Fruit fly (Drosophila melanogaster) whole organism, embryonic: ENCODE data around the gene CG15343.

ENCODE experiments used
- Atf6 ChIP-seq: fragments of 200-800 bp; sonication (Bioruptor generic); IDR thresholded peaks from 2 replicates; pipeline ENCODE4 v1.3.6; 2022; ENCODE audit warnings: missing biosample characterization, missing genetic modification characterization
- Bdp1 ChIP-seq: fragments of 200-800 bp; sonication (Bioruptor generic); optimal IDR thresholded peaks from 3 replicates; lab custom pipeline; 2016; ENCODE audit warnings: missing biosample characterization, missing genetic modification characterization
- C15 ChIP-seq: fragments of 200-800 bp; sonication (Bioruptor generic); IDR thresholded peaks from 3 replicates; pipeline ENCODE4 v1.3.6; 2022; ENCODE audit warnings: missing biosample characterization, missing genetic modification characterization
- CG11247 ChIP-seq: fragments of 200-800 bp; sonication (Bioruptor generic); IDR thresholded peaks from 2 replicates; pipeline ENCODE4 v1.3.6; 2022; ENCODE audit warnings: missing biosample characterization, missing genetic modification characterization
- CG11398 ChIP-seq: fragments of 200-800 bp; sonication (Bioruptor generic); optimal IDR thresholded peaks from 2 replicates; lab custom pipeline; 2016; ENCODE audit warnings: missing biosample characterization, missing genetic modification characterization
- CG11695 ChIP-seq: fragments of 200-800 bp; sonication (Bioruptor generic); IDR thresholded peaks from 3 replicates; pipeline ENCODE4 v1.3.6; 2022; ENCODE audit warnings: missing biosample characterization, missing genetic modification characterization
- CG12391 ChIP-seq: fragments of 200-800 bp; sonication (Bioruptor generic); optimal IDR thresholded peaks from 3 replicates; lab custom pipeline; 2018; ENCODE audit warnings: missing biosample characterization, mild to moderate bottlenecking, missing genetic modification characterization, moderate library complexity
- CG1529 ChIP-seq: fragments of 200-800 bp; sonication (Bioruptor generic); optimal IDR thresholded peaks from 3 replicates; lab custom pipeline; 2018; ENCODE audit warnings: missing biosample characterization, missing genetic modification characterization
- CG17359 ChIP-seq: fragments of 200-800 bp; sonication (Bioruptor generic); optimal IDR thresholded peaks from 3 replicates; lab custom pipeline; 2018; ENCODE audit warnings: missing biosample characterization, mild to moderate bottlenecking, missing genetic modification characterization, moderate library complexity
- CG1832 ChIP-seq: fragments of 200-800 bp; sonication (Bioruptor generic); optimal IDR thresholded peaks from 2 replicates; lab custom pipeline; 2017; ENCODE audit warnings: missing biosample characterization, mild to moderate bottlenecking, missing genetic modification characterization, inconsistent platforms
- CG30020 ChIP-seq: fragments of 200-800 bp; optimal IDR thresholded peaks from 2 replicates; lab custom pipeline; 2019; ENCODE audit warnings: missing biosample characterization, mild to moderate bottlenecking, missing genetic modification characterization, moderate library complexity
- CG32772 ChIP-seq: fragments of 200-800 bp; sonication (Bioruptor generic); IDR thresholded peaks from 2 replicates; pipeline ENCODE4 v1.3.6; 2022; ENCODE audit warnings: missing biosample characterization, missing genetic modification characterization
- CG33557 ChIP-seq: fragments of 200-800 bp; sonication (Bioruptor generic); optimal IDR thresholded peaks from 2 replicates; lab custom pipeline; 2019; ENCODE audit warnings: missing biosample characterization, mild to moderate bottlenecking, missing genetic modification characterization, moderate library complexity
- CG43689 ChIP-seq: fragments of 200-800 bp; sonication (Bioruptor generic); IDR thresholded peaks from 2 replicates; pipeline ENCODE4 v1.3.6; 2022; ENCODE audit warnings: missing biosample characterization, missing genetic modification characterization
- CG4404 ChIP-seq: fragments of 200-800 bp; sonication (Bioruptor generic); IDR thresholded peaks from 2 replicates; pipeline ENCODE4 v1.3.6; 2022; ENCODE audit warnings: missing biosample characterization, missing genetic modification characterization
- CG5953 ChIP-seq: fragments of 200-800 bp; sonication (Bioruptor generic); IDR thresholded peaks from 2 replicates; pipeline ENCODE4 v1.3.6; 2022; ENCODE audit warnings: missing biosample characterization, missing genetic modification characterization
- CG6175 ChIP-seq: fragments of 200-800 bp; sonication (Bioruptor generic); IDR thresholded peaks from 3 replicates; pipeline ENCODE4 v1.3.6; 2022; ENCODE audit warnings: missing biosample characterization, missing genetic modification characterization
- CG6272 ChIP-seq: fragments of 200-800 bp; sonication (Bioruptor generic); IDR thresholded peaks from 2 replicates; pipeline ENCODE4 v1.3.6; 2022; ENCODE audit warnings: missing biosample characterization, missing genetic modification characterization
- CG8290 ChIP-seq, 3 experiments: fragments of 200-800 bp; sonication (Bioruptor generic); optimal IDR thresholded peaks; 2 replicates each; lab custom pipeline; 2016 to 2019; ENCODE audit warnings: missing biosample characterization in 3 of 3, missing genetic modification characterization in 3 of 3, mild to moderate bottlenecking in 2 of 3, moderate library complexity in 1 of 3
- CG8924 ChIP-seq: fragments of 200-800 bp; optimal IDR thresholded peaks from 3 replicates; lab custom pipeline; 2019; ENCODE audit warnings: missing biosample characterization, mild to moderate bottlenecking, missing genetic modification characterization, moderate library complexity
- CG9609 ChIP-seq: fragments of 200-800 bp; sonication (Bioruptor generic); optimal IDR thresholded peaks from 3 replicates; lab custom pipeline; 2016; ENCODE audit warnings: missing biosample characterization, missing genetic modification characterization
- Dbx ChIP-seq: fragments of 200-800 bp; sonication (Bioruptor generic); IDR thresholded peaks from 3 replicates; pipeline ENCODE4 v1.3.6; 2022; ENCODE audit warnings: missing biosample characterization, missing genetic modification characterization
- Dref ChIP-seq: fragments of 200-800 bp; sonication (Bioruptor generic); IDR thresholded peaks from 2 replicates; pipeline ENCODE4 v1.3.6; 2022; ENCODE audit warnings: missing biosample characterization, missing genetic modification characterization
- E2f2 ChIP-seq: fragments of 200-800 bp; sonication (Bioruptor generic); IDR thresholded peaks from 2 replicates; pipeline ENCODE4 v1.3.6; 2022; ENCODE audit warnings: missing biosample characterization, missing genetic modification characterization
- H15 ChIP-seq: fragments of 200-800 bp; sonication (Bioruptor generic); IDR thresholded peaks from 3 replicates; pipeline ENCODE4 v1.3.6; 2022; ENCODE audit warnings: missing biosample characterization, missing genetic modification characterization
- HLH4C ChIP-seq: fragments of 200-800 bp; sonication (Bioruptor generic); IDR thresholded peaks from 3 replicates; pipeline ENCODE4 v1.3.6; 2022; ENCODE audit warnings: missing biosample characterization, missing genetic modification characterization; ENCODE audit not compliant: partially characterized antibody
- HmgD ChIP-seq: fragments of 200-800 bp; sonication (Bioruptor generic); optimal IDR thresholded peaks from 3 replicates; lab custom pipeline; 2016; ENCODE audit warnings: missing biosample characterization, missing genetic modification characterization
- Jarid2 ChIP-seq: fragments of 200-800 bp; sonication (Bioruptor generic); optimal IDR thresholded peaks from 3 replicates; lab custom pipeline; 2017; ENCODE audit warnings: mild to moderate bottlenecking, missing biosample characterization, missing genetic modification reagents, missing genetic modification characterization
- Kr ChIP-seq: fragments of 200-800 bp; sonication (Bioruptor generic); optimal IDR thresholded peaks from 2 replicates; lab custom pipeline; 2017; ENCODE audit warnings: missing biosample characterization, mild to moderate bottlenecking, missing genetic modification characterization
- NC2α ChIP-seq: fragments of 200-800 bp; sonication (Bioruptor generic); optimal IDR thresholded peaks from 2 replicates; lab custom pipeline; 2016; ENCODE audit warnings: missing biosample characterization, missing genetic modification characterization
- Nf-YB ChIP-seq: fragments of 200-800 bp; sonication (Bioruptor generic); optimal IDR thresholded peaks from 3 replicates; lab custom pipeline; 2019; ENCODE audit warnings: missing biosample characterization, mild to moderate bottlenecking, missing genetic modification characterization, moderate library complexity
- Spps ChIP-seq: fragments of 200-800 bp; sonication (Bioruptor generic); optimal IDR thresholded peaks from 2 replicates; lab custom pipeline; 2018; ENCODE audit warnings: missing biosample characterization, mild to moderate bottlenecking, missing genetic modification characterization
- ab ChIP-seq: fragments of 200-800 bp; sonication (Bioruptor generic); optimal IDR thresholded peaks from 2 replicates; lab custom pipeline; 2016; ENCODE audit warnings: missing biosample characterization, missing genetic modification characterization
- al ChIP-seq: fragments of 200-800 bp; sonication (Bioruptor generic); IDR thresholded peaks from 2 replicates; pipeline ENCODE4 v1.3.6; 2022; ENCODE audit warnings: missing biosample characterization, missing genetic modification characterization
- bbx ChIP-seq: fragments of 200-800 bp; sonication (Bioruptor generic); IDR thresholded peaks from 2 replicates; pipeline ENCODE4 v1.3.6; 2022; ENCODE audit warnings: missing biosample characterization, missing genetic modification characterization; ENCODE audit not compliant: partially characterized antibody
- cas ChIP-seq: fragments of 200-800 bp; sonication (Bioruptor generic); IDR thresholded peaks from 2 replicates; pipeline ENCODE4 v1.3.6; 2022; ENCODE audit warnings: missing biosample characterization, missing genetic modification characterization
- cwo ChIP-seq: fragments of 200-800 bp; sonication (Bioruptor generic); optimal IDR thresholded peaks from 3 replicates; lab custom pipeline; 2017; ENCODE audit warnings: missing biosample characterization, missing genetic modification characterization, mild to moderate bottlenecking, moderate library complexity, missing genetic modification reagents
- inv ChIP-seq: fragments of 200-800 bp; sonication (Bioruptor generic); IDR thresholded peaks from 2 replicates; pipeline ENCODE4 v1.3.6; 2022; ENCODE audit warnings: missing biosample characterization, missing genetic modification characterization; ENCODE audit not compliant: partially characterized antibody
- jing ChIP-seq: fragments of 200-800 bp; sonication (Bioruptor generic); optimal IDR thresholded peaks from 2 replicates; lab custom pipeline; 2018; ENCODE audit warnings: missing biosample characterization, mild to moderate bottlenecking, missing genetic modification characterization
- kay ChIP-seq: fragments of 200-800 bp; sonication (Bioruptor generic); optimal IDR thresholded peaks from 2 replicates; lab custom pipeline; 2016; ENCODE audit warnings: missing biosample characterization, missing genetic modification characterization
- lmd ChIP-seq: fragments of 200-800 bp; sonication (Bioruptor generic); IDR thresholded peaks from 2 replicates; pipeline ENCODE4 v1.3.6; 2022; ENCODE audit warnings: missing biosample characterization, missing genetic modification characterization
- nmo ChIP-seq: fragments of 200-800 bp; sonication (Bioruptor generic); optimal IDR thresholded peaks from 2 replicates; lab custom pipeline; 2018; ENCODE audit warnings: missing biosample characterization, mild to moderate bottlenecking, missing genetic modification characterization, moderate library complexity
- onecut ChIP-seq: fragments of 200-800 bp; sonication (Bioruptor generic); IDR thresholded peaks from 2 replicates; pipeline ENCODE4 v1.3.6; 2022; ENCODE audit warnings: missing biosample characterization, missing genetic modification characterization
- prd ChIP-seq, 3 experiments: fragments of >200 bp in 2 of 3; fragments of 200-800 bp in 1 of 3; sonication (Bioruptor generic) in 1 of 3; optimal IDR thresholded peaks in 2 of 3; IDR thresholded peaks in 1 of 3; 2 replicates in 2 of 3; 3 replicates in 1 of 3; pipeline versions ENCODE4 v1.3.6 to Lab custom; 2017 to 2022; ENCODE audit warnings: missing biosample characterization in 1 of 3, missing genetic modification characterization in 1 of 3
- run ChIP-seq: fragments of 200-800 bp; sonication (Bioruptor generic); optimal IDR thresholded peaks from 3 replicates; lab custom pipeline; 2018; ENCODE audit warnings: missing biosample characterization, mild to moderate bottlenecking, missing genetic modification characterization
- salm ChIP-seq: fragments of 200-800 bp; sonication (Bioruptor generic); optimal IDR thresholded peaks from 2 replicates; lab custom pipeline; 2018; ENCODE audit warnings: missing biosample characterization, mild to moderate bottlenecking, missing genetic modification characterization
- sr ChIP-seq: fragments of 200-800 bp; sonication (Bioruptor generic); IDR thresholded peaks from 3 replicates; pipeline ENCODE4 v1.3.6; 2022; ENCODE audit warnings: missing biosample characterization, missing genetic modification characterization
- vvl ChIP-seq: fragments of 200-800 bp; sonication (Bioruptor generic); IDR thresholded peaks from 2 replicates; pipeline ENCODE4 v1.3.6; 2022; ENCODE audit warnings: missing biosample characterization, missing genetic modification characterization
- zen ChIP-seq: fragments of 200-800 bp; sonication (Bioruptor generic); optimal IDR thresholded peaks from 3 replicates; lab custom pipeline; 2018; ENCODE audit warnings: missing biosample characterization, mild to moderate bottlenecking, missing genetic modification characterization, moderate library complexity

CG15343 gene

dm6 chrX:8229918-8230699 is 43.5 kb downstream of the CG15343 start (continued):
- TF ChIP-seq cwo (GFP tag; lab: Kevin White, UChicago) (peak; percentile 10), zen (tag; lab: Kevin White, UChicago) (peak; percentile 4), Jarid2 (GFP tag; lab: Kevin White, UChicago) (peak; percentile 32), CG11695 (GFP tag; lab: Robert Waterston, UW) (0 out of 3 replicates have a peak, but pooled peaks have one; percentile 34), Nf-YB (GFP tag; lab: Kevin White, UChicago) (peak; percentile 15), nmo (GFP tag; lab: Kevin White, UChicago) (no peak), CG4404 (GFP tag; lab: Robert Waterston, UW) (no peak), al (GFP tag; lab: Robert Waterston, UW) (no peak), Spps (tag; lab: Kevin White, UChicago) (peak; percentile 39), CG1832 (GFP tag; lab: Kevin White, UChicago) (peak; percentile 71), C15 (no peak), CG17359 (tag; lab: Kevin White, UChicago) (peak; percentile 52), lmd (GFP tag; lab: Robert Waterston, UW) (no peak), Kr (GFP tag; lab: Kevin White, UChicago) (peak; percentile 74), cas (GFP tag; lab: Robert Waterston, UW) (no peak), run (tag; lab: Kevin White, UChicago) (peak; percentile 23), CG5953 (GFP tag; lab: Robert Waterston, UW) (no peak), bbx (GFP tag; lab: Robert Waterston, UW) (no peak), CG32772 (GFP tag; lab: Robert Waterston, UW) (no peak), jing (GFP tag; lab: Kevin White, UChicago) (no peak), CG8924 (tag; lab: Kevin White, UChicago) (peak; percentile 21), HmgD (GFP tag; lab: Kevin White, UChicago) (peak; percentile 13), sr (GFP tag; lab: Robert Waterston, UW) (no peak), CG6272 (GFP tag; lab: Robert Waterston, UW) (no peak), CG33557 (GFP tag; lab: Kevin White, UChicago) (peak; percentile 68), CG9609 (GFP tag; lab: Kevin White, UChicago) (peak; percentile 21), salm (peak; percentile 53), CG11247 (GFP tag; lab: Robert Waterston, UW) (no peak), CG11398 (GFP tag; lab: Kevin White, UChicago) (peak; percentile 75), onecut (GFP tag; lab: Robert Waterston, UW) (peak; percentile 67), HLH4C (GFP tag; lab: Robert Waterston, UW) (no peak), CG6175 (no peak), ab (GFP tag; lab: Kevin White, UChicago) (no peak), kay (peak; percentile 33), CG30020 (no peak), prd (optimal IDR thresholded peaks at IDR 0.05; lab: Kevin White, UChicago) (no peak), prd (GFP tag; IDR thresholded peaks at IDR 0.05; lab: Robert Waterston, UW) (0 out of 3 replicates have a peak, but pooled peaks have one; percentile 20), CG1529 (GFP tag; lab: Kevin White, UChicago) (peak; percentile 45), CG43689 (GFP tag; lab: Robert Waterston, UW) (no peak), Dbx (no peak), Dref (no peak), vvl (GFP tag; lab: Robert Waterston, UW) (peak; percentile 31; the same call in 1 of the 2 replicates), CG12391 (tag; lab: Kevin White, UChicago) (peak; percentile 16), Atf6 (peak; percentile 24; the same call in 1 of the 2 replicates), inv (no peak), E2f2 (GFP tag; lab: Robert Waterston, UW) (peak; percentile 17; the same call in 1 of the 2 replicates), NC2α (GFP tag; lab: Kevin White, UChicago) (peak; percentile 30), CG8290 (GFP tag; optimal IDR thresholded peaks at IDR 0.05; lab: Kevin White, UChicago) (peak; percentile 31), CG8290 (tag; optimal IDR thresholded peaks at IDR 0.05; lab: Kevin White, UChicago) (peak; percentile 53 to 65), Bdp1 (GFP tag; lab: Kevin White, UChicago) (peak; percentile 33), H15 (GFP tag; lab: Robert Waterston, UW) (no peak)
